Fruit fly (Drosophila melanogaster) whole organism, embryonic: ENCODE data around the gene CG18766.

Experiments used
- Atf6 ChIP-seq: fragments of 200-800 bp; sonication (Bioruptor generic); IDR thresholded peaks from 2 replicates; pipeline ENCODE4 v1.3.6; 2022; ENCODE audit warnings: missing biosample characterization, missing genetic modification characterization
- Bteb2 ChIP-seq: fragments of 200-800 bp; sonication (Bioruptor generic); optimal IDR thresholded peaks from 2 replicates; lab custom pipeline; 2016; ENCODE audit warnings: missing biosample characterization, missing genetic modification characterization
- CG12155 ChIP-seq: fragments of 200-800 bp; sonication (Bioruptor generic); optimal IDR thresholded peaks from 3 replicates; lab custom pipeline; 2016; ENCODE audit warnings: missing biosample characterization, missing genetic modification characterization
- CG1233 ChIP-seq: fragments of 200-800 bp; sonication (Bioruptor generic); optimal IDR thresholded peaks from 4 replicates; lab custom pipeline; 2018; ENCODE audit warnings: missing biosample characterization, mild to moderate bottlenecking, missing genetic modification characterization
- CG12769 ChIP-seq: fragments of 200-800 bp; sonication (Bioruptor generic); optimal IDR thresholded peaks from 2 replicates; lab custom pipeline; 2019; ENCODE audit warnings: missing biosample characterization, mild to moderate bottlenecking, missing genetic modification characterization, moderate library complexity
- CG15011 ChIP-seq: fragments of 200-800 bp; sonication (Bioruptor generic); optimal IDR thresholded peaks from 3 replicates; lab custom pipeline; 2018; ENCODE audit warnings: missing biosample characterization, mild to moderate bottlenecking, missing genetic modification characterization
- CG15601 ChIP-seq: fragments of 200-800 bp; sonication (Bioruptor generic); optimal IDR thresholded peaks from 3 replicates; lab custom pipeline; 2019; ENCODE audit warnings: missing biosample characterization, mild to moderate bottlenecking, missing genetic modification characterization, moderate library complexity
- CG1602 ChIP-seq: fragments of 200-800 bp; sonication (Bioruptor generic); optimal IDR thresholded peaks from 3 replicates; lab custom pipeline; 2016; ENCODE audit warnings: missing biosample characterization, missing genetic modification characterization
- CG17186 ChIP-seq: fragments of 200-800 bp; sonication (Bioruptor generic); optimal IDR thresholded peaks from 3 replicates; lab custom pipeline; 2017; ENCODE audit warnings: missing biosample characterization, missing genetic modification reagents, missing genetic modification characterization
- CG31365 ChIP-seq: fragments of 200-800 bp; sonication (Bioruptor generic); optimal IDR thresholded peaks from 2 replicates; lab custom pipeline; 2018; ENCODE audit warnings: missing biosample characterization, mild to moderate bottlenecking, missing genetic modification characterization
- CG3847 ChIP-seq: fragments of 200-800 bp; sonication (Bioruptor generic); IDR thresholded peaks from 2 replicates; pipeline ENCODE4 v1.3.6; 2022; ENCODE audit warnings: missing biosample characterization, missing genetic modification characterization
- CG3995 ChIP-seq: fragments of 200-800 bp; sonication (Bioruptor generic); optimal IDR thresholded peaks from 3 replicates; lab custom pipeline; 2016; ENCODE audit warnings: missing biosample characterization, missing genetic modification characterization
- CG43689 ChIP-seq: fragments of 200-800 bp; sonication (Bioruptor generic); IDR thresholded peaks from 2 replicates; pipeline ENCODE4 v1.3.6; 2022; ENCODE audit warnings: missing biosample characterization, missing genetic modification characterization
- CG6689 ChIP-seq: fragments of 200-800 bp; sonication (Bioruptor generic); IDR thresholded peaks from 2 replicates; pipeline ENCODE4 v1.3.6; 2022; ENCODE audit warnings: missing biosample characterization, missing genetic modification characterization
- CG7987 ChIP-seq: fragments of 200-800 bp; sonication (Bioruptor generic); optimal IDR thresholded peaks from 2 replicates; lab custom pipeline; 2018; ENCODE audit warnings: missing biosample characterization, mild to moderate bottlenecking, missing genetic modification characterization, moderate library complexity
- CTCF ChIP-seq: fragments of 200-800 bp; sonication (Bioruptor generic); optimal IDR thresholded peaks from 2 replicates; lab custom pipeline; 2017; ENCODE audit warnings: missing biosample characterization, mild to moderate bottlenecking, missing genetic modification characterization, moderate library complexity
- Camta ChIP-seq: fragments of 200-800 bp; sonication (Bioruptor generic); optimal IDR thresholded peaks from 2 replicates; lab custom pipeline; 2016; ENCODE audit warnings: missing biosample characterization, missing genetic modification characterization
- Deaf1 ChIP-seq: fragments of 200-800 bp; optimal IDR thresholded peaks from 3 replicates; lab custom pipeline; 2019; ENCODE audit warnings: missing biosample characterization, mild to moderate bottlenecking, missing genetic modification characterization, moderate library complexity
- Dek ChIP-seq: fragments of 200-800 bp; sonication (Bioruptor generic); optimal IDR thresholded peaks from 3 replicates; lab custom pipeline; 2019; ENCODE audit warnings: missing biosample characterization, mild to moderate bottlenecking, missing genetic modification characterization, moderate library complexity
- E2f1 ChIP-seq: fragments of 200-800 bp; sonication (Bioruptor generic); IDR thresholded peaks from 2 replicates; pipeline ENCODE4 v1.3.6; 2022; ENCODE audit warnings: missing biosample characterization, missing genetic modification characterization
- E2f2 ChIP-seq: fragments of 200-800 bp; sonication (Bioruptor generic); IDR thresholded peaks from 2 replicates; pipeline ENCODE4 v1.3.6; 2022; ENCODE audit warnings: missing biosample characterization, missing genetic modification characterization
- Fer1 ChIP-seq: fragments of 200-800 bp; sonication (Bioruptor generic); optimal IDR thresholded peaks from 2 replicates; lab custom pipeline; 2017; ENCODE audit warnings: missing biosample characterization, mild to moderate bottlenecking, missing genetic modification characterization
- Fer2 ChIP-seq: fragments of 200-800 bp; sonication (Bioruptor generic); optimal IDR thresholded peaks from 2 replicates; lab custom pipeline; 2018; ENCODE audit warnings: missing biosample characterization, mild to moderate bottlenecking, missing genetic modification characterization, moderate library complexity
- Hr78 ChIP-seq, 2 experiments: fragments of 200-800 bp in 1 of 2; fragments of >200 bp in 1 of 2; sonication (Bioruptor generic) in 1 of 2; optimal IDR thresholded peaks; 2 replicates each; lab custom pipeline; 2017 to 2019; ENCODE audit warnings: missing biosample characterization in 2 of 2, missing genetic modification characterization in 2 of 2, mild to moderate bottlenecking in 1 of 2, moderate library complexity in 1 of 2
- MESR4 ChIP-seq: fragments of 200-800 bp; sonication (Bioruptor generic); optimal IDR thresholded peaks from 2 replicates; lab custom pipeline; 2018; ENCODE audit warnings: missing biosample characterization, mild to moderate bottlenecking, missing genetic modification characterization, moderate library complexity
- Myb ChIP-seq: fragments of 200-800 bp; sonication (Bioruptor generic); optimal IDR thresholded peaks from 2 replicates; lab custom pipeline; 2016; ENCODE audit warnings: missing biosample characterization, missing genetic modification characterization
- Pdp1 ChIP-seq, 2 experiments: fragments of 200-800 bp; sonication (Bioruptor generic); optimal IDR thresholded peaks; 3 replicates each; lab custom pipeline; 2016; ENCODE audit warnings: missing biosample characterization in 2 of 2, missing genetic modification characterization in 2 of 2, mild to moderate bottlenecking in 1 of 2, moderate library complexity in 1 of 2
- Rx ChIP-seq: fragments of 200-800 bp; sonication (Bioruptor generic); IDR thresholded peaks from 2 replicates; pipeline ENCODE4 v1.3.6; 2022; ENCODE audit warnings: missing biosample characterization, missing genetic modification characterization
- bowl ChIP-seq: fragments of 200-800 bp; sonication (Bioruptor generic); IDR thresholded peaks from 2 replicates; pipeline ENCODE4 v1.3.6; 2022; ENCODE audit warnings: missing biosample characterization, missing genetic modification characterization
- bsh ChIP-seq, 2 experiments: fragments of 200-800 bp; sonication (Bioruptor generic); optimal IDR thresholded peaks; 2 replicates each; lab custom pipeline; 2017 to 2018; ENCODE audit warnings: mild to moderate bottlenecking in 2 of 2, missing biosample characterization in 2 of 2, missing genetic modification characterization in 2 of 2, moderate library complexity in 1 of 2
- dmrt99B ChIP-seq: fragments of 200-800 bp; sonication (Bioruptor generic); optimal IDR thresholded peaks from 2 replicates; lab custom pipeline; 2018; ENCODE audit warnings: missing biosample characterization, mild to moderate bottlenecking, missing genetic modification characterization, moderate library complexity
- gcm2 ChIP-seq: fragments of 200-800 bp; sonication (Bioruptor generic); optimal IDR thresholded peaks from 2 replicates; lab custom pipeline; 2016; ENCODE audit warnings: missing biosample characterization, missing genetic modification characterization
- grau ChIP-seq: fragments of 200-800 bp; optimal IDR thresholded peaks from 3 replicates; lab custom pipeline; 2019; ENCODE audit warnings: missing biosample characterization, mild to moderate bottlenecking, missing genetic modification characterization, moderate library complexity
- jing ChIP-seq: fragments of 200-800 bp; sonication (Bioruptor generic); optimal IDR thresholded peaks from 2 replicates; lab custom pipeline; 2018; ENCODE audit warnings: missing biosample characterization, mild to moderate bottlenecking, missing genetic modification characterization
- kah ChIP-seq: fragments of 200-800 bp; sonication (Bioruptor generic); optimal IDR thresholded peaks from 2 replicates; lab custom pipeline; 2018; ENCODE audit warnings: missing biosample characterization, mild to moderate bottlenecking, missing genetic modification characterization
- lbe ChIP-seq: fragments of 200-800 bp; sonication (Bioruptor generic); optimal IDR thresholded peaks from 2 replicates; lab custom pipeline; 2016; ENCODE audit warnings: missing biosample characterization, mild to moderate bottlenecking, missing genetic modification characterization
- mirr ChIP-seq: fragments of 200-800 bp; sonication (Bioruptor generic); optimal IDR thresholded peaks from 3 replicates; lab custom pipeline; 2018; ENCODE audit warnings: missing biosample characterization, mild to moderate bottlenecking, missing genetic modification characterization
- oc ChIP-seq: fragments of 200-800 bp; sonication (Bioruptor generic); optimal IDR thresholded peaks from 2 replicates; lab custom pipeline; 2018; ENCODE audit warnings: missing biosample characterization, mild to moderate bottlenecking, missing genetic modification characterization, moderate library complexity
- pnt ChIP-seq: fragments of 200-800 bp; sonication (Bioruptor generic); optimal IDR thresholded peaks from 3 replicates; lab custom pipeline; 2016; ENCODE audit warnings: missing biosample characterization, missing genetic modification characterization
- pros ChIP-seq: fragments of 200-800 bp; sonication (Bioruptor generic); optimal IDR thresholded peaks from 3 replicates; lab custom pipeline; 2019; ENCODE audit warnings: missing biosample characterization, mild to moderate bottlenecking, missing genetic modification characterization, moderate library complexity
- rib ChIP-seq: fragments of 200-800 bp; sonication (Bioruptor generic); IDR thresholded peaks from 2 replicates; pipeline ENCODE4 v1.3.6; 2022; ENCODE audit warnings: missing biosample characterization, missing genetic modification characterization
- sc ChIP-seq, 3 experiments: fragments of >200 bp in 2 of 3; fragments of 200-800 bp in 1 of 3; sonication (Bioruptor generic) in 1 of 3; optimal IDR thresholded peaks; 2 replicates in 2 of 3; 3 replicates in 1 of 3; lab custom pipeline; 2017; ENCODE audit warnings: mild to moderate bottlenecking in 1 of 3, missing biosample characterization in 1 of 3, missing genetic modification characterization in 1 of 3, missing genetic modification reagents in 1 of 3
- slbo ChIP-seq: fragments of 200-800 bp; sonication (Bioruptor generic); IDR thresholded peaks from 2 replicates; pipeline ENCODE4 v1.3.6; 2022; ENCODE audit warnings: missing biosample characterization, missing genetic modification characterization
- tll ChIP-seq, 2 experiments: fragments of 200-800 bp in 1 of 2; fragments of >200 bp in 1 of 2; sonication (Bioruptor generic) in 1 of 2; optimal IDR thresholded peaks; 2 replicates each; lab custom pipeline; 2017 to 2019; ENCODE audit warnings: missing biosample characterization in 2 of 2, missing genetic modification characterization in 2 of 2, mild to moderate bottlenecking in 1 of 2, moderate library complexity in 1 of 2
- tna ChIP-seq: fragments of 200-800 bp; sonication (Bioruptor generic); IDR thresholded peaks from 2 replicates; pipeline ENCODE4 v1.3.6; 2022; ENCODE audit warnings: missing biosample characterization, missing genetic modification characterization; ENCODE audit not compliant: partially characterized antibody
- twi ChIP-seq: fragments of 200-800 bp; optimal IDR thresholded peaks from 2 replicates; lab custom pipeline; 2019; ENCODE audit warnings: missing biosample characterization, mild to moderate bottlenecking, missing genetic modification characterization, moderate library complexity
- wek ChIP-seq: fragments of 200-800 bp; sonication (Bioruptor generic); optimal IDR thresholded peaks from 3 replicates; lab custom pipeline; 2018; ENCODE audit warnings: missing biosample characterization, mild to moderate bottlenecking, missing genetic modification characterization, moderate library complexity
- zen ChIP-seq: fragments of 200-800 bp; sonication (Bioruptor generic); optimal IDR thresholded peaks from 3 replicates; lab custom pipeline; 2018; ENCODE audit warnings: missing biosample characterization, mild to moderate bottlenecking, missing genetic modification characterization, moderate library complexity

CG18766 gene

DNA sequence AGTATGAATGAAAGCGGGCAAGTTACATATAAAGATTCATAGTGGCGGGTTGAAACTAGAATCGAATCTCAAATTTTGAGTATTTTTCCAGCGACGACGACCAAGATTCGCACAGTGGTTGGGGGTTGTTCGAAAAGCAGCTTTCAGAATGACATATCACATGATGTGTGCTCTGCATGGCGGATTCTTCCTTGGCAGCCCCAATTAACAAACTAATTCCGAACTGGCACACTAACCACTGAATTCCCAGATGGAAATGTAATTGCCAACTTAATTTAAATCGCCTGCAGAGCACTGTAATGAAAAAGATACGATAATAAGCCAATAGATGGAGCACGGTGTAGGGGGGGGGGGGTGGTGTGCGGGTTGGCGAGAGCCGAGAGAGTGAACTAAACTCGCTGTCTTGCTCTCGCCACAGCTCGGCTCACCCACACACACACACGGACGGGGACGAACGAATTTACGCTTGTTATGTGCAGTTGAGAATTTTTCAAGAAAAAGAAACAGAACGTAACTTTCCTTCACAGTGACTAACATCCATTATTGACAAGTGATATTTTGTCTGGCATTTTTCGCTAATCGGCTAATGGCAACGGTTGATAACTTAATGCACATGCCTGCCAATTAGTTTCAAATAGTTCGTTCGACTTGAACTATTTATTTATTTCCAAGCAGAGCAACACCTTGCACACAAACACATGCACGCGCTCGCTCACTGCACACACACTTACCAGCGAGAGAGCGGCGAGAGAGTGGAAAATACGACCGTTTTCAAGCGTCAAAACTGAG is 36.2 kb upstream of the CG18766 start (continued):
- TF ChIP-seq bsh (GFP tag; optimal IDR thresholded peaks at IDR 0.05; lab: Kevin White, UChicago) (peak; percentile 94 to 98), Pdp1 (GFP tag; optimal IDR thresholded peaks at IDR 0.05; lab: Kevin White, UChicago) (peak; percentile 89 to 96), CG15601 (tag; lab: Kevin White, UChicago) (peak; percentile 87), CG17186 (GFP tag; lab: Kevin White, UChicago) (peak; percentile 83), zen (tag; lab: Kevin White, UChicago) (peak; percentile 76), jing (peak; percentile 95), CG7987 (GFP tag; lab: Kevin White, UChicago) (peak; percentile 98), Fer1 (GFP tag; lab: Kevin White, UChicago) (peak; percentile 97), gcm2 (GFP tag; lab: Kevin White, UChicago) (peak; percentile 89), Atf6 (peak; percentile 96), rib (GFP tag; lab: Robert Waterston, UW) (peak; percentile 96), Fer2 (tag; lab: Kevin White, UChicago) (peak; percentile 72), bowl (GFP tag; lab: Robert Waterston, UW) (peak; percentile 94), pros (GFP tag; lab: Kevin White, UChicago) (peak; percentile 96), Hr78 (GFP tag; optimal IDR thresholded peaks at IDR 0.05; lab: Kevin White, UChicago) (peak in 1 of 2 experiments; percentile 70), CG1233 (GFP tag; lab: Kevin White, UChicago) (peak; percentile 92), Deaf1 (peak; percentile 89), CG15011 (GFP tag; lab: Kevin White, UChicago) (peak; percentile 91), Camta (peak; percentile 87), CG6689 (GFP tag; lab: Robert Waterston, UW) (peak; percentile 97), E2f1 (GFP tag; lab: Robert Waterston, UW) (peak; percentile 96), wek (GFP tag; lab: Kevin White, UChicago) (peak; percentile 86), tna (GFP tag; lab: Robert Waterston, UW) (peak; percentile 63; the same call in 1 of the 2 replicates), CG3995 (GFP tag; lab: Kevin White, UChicago) (peak; percentile 75), sc (optimal IDR thresholded peaks at IDR 0.05; lab: Kevin White, UChicago) (no peak), sc (GFP tag; optimal IDR thresholded peaks at IDR 0.05; lab: Kevin White, UChicago) (peak; percentile 90), CG31365 (tag; lab: Kevin White, UChicago) (peak; percentile 87), oc (tag; lab: Kevin White, UChicago) (peak; percentile 95), Bteb2 (GFP tag; lab: Kevin White, UChicago) (peak; percentile 91), pnt (GFP tag; lab: Kevin White, UChicago) (peak; percentile 93), CG43689 (GFP tag; lab: Robert Waterston, UW) (peak; percentile 92), Myb (GFP tag; lab: Kevin White, UChicago) (peak; percentile 89), slbo (peak; percentile 98), CG12155 (GFP tag; lab: Kevin White, UChicago) (peak; percentile 98), dmrt99B (peak; percentile 97), twi (tag; lab: Kevin White, UChicago) (peak; percentile 67), kah (peak; percentile 70), CG3847 (GFP tag; lab: Robert Waterston, UW) (peak; percentile 96), CTCF (GFP tag; lab: Kevin White, UChicago) (peak; percentile 66), CG1602 (GFP tag; lab: Kevin White, UChicago) (peak; percentile 91), Rx (GFP tag; lab: Robert Waterston, UW) (peak; percentile 97), CG12769 (peak; percentile 99), Dek (tag; lab: Kevin White, UChicago) (peak; percentile 93), E2f2 (GFP tag; lab: Robert Waterston, UW) (peak; percentile 84), grau (tag; lab: Kevin White, UChicago) (peak; percentile 94), tll (GFP tag; optimal IDR thresholded peaks at IDR 0.05; lab: Kevin White, UChicago) (no peak), MESR4 (GFP tag; lab: Kevin White, UChicago) (peak; percentile 63), mirr (peak; percentile 87), lbe (GFP tag; lab: Kevin White, UChicago) (peak; percentile 89)
